Worm (Caenorhabditis elegans) whole organism, L2 larva: ENCODE data around the gene nhr-241.

Experiments used
- dmd-4 ChIP-seq: sonication (generic microtip); optimal IDR thresholded peaks from 2 replicates; lab custom pipeline; 2017; ENCODE audit warnings: missing biosample characterization, missing genetic modification characterization
- mdl-1 ChIP-seq, 2 experiments: fragments of 150-350 bp in 1 of 2; sonication (generic microtip) in 1 of 2; optimal IDR thresholded peaks; 2 replicates each; lab custom pipeline; 2017; ENCODE audit warnings: missing biosample characterization in 2 of 2, missing genetic modification characterization in 2 of 2

ce11 chrV:18706063-18706620, 6.9 kb downstream of the nhr-241 start, which contains the start of gene Y17D7C.1:
- TF ChIP-seq mdl-1 (tag; optimal IDR thresholded peaks at IDR 0.05; lab: Kevin White, UChicago), result no peak
- no peak for TF ChIP-seq dmd-4 (tag; lab: Kevin White, UChicago)
